Worm (Caenorhabditis elegans) whole organism, midembryonic: ENCODE measurements around the gene dsb-3.

Experiments used
- T22C8.4 ChIP-seq: fragments of 200-800 bp; sonication (Bioruptor generic); IDR thresholded peaks from 2 replicates; pipeline ENCODE4 v1.3.6; 2022; ENCODE audit warnings: missing genetic modification characterization, missing compliant biosample characterization
- cog-1 ChIP-seq: sonication (generic microtip); optimal IDR thresholded peaks from 2 replicates; lab custom pipeline; 2016; ENCODE audit warnings: missing genetic modification characterization, missing compliant biosample characterization
- flt-1 ChIP-seq: fragments of 200-800 bp; sonication (Bioruptor generic); IDR thresholded peaks from 2 replicates; pipeline ENCODE4 v1.3.6; 2022; ENCODE audit warnings: missing genetic modification characterization, missing compliant biosample characterization
- klf-2 ChIP-seq: fragments of 200-800 bp; sonication (Bioruptor generic); conservative IDR thresholded peaks from 2 replicates; pipeline ENCODE4 v1.3.6; 2022; ENCODE audit warnings: missing genetic modification reagents, missing genetic modification characterization, missing compliant biosample characterization
- med-1 ChIP-seq: sonication (generic microtip); optimal IDR thresholded peaks from 2 replicates; lab custom pipeline; 2017; ENCODE audit warnings: missing genetic modification characterization, mild to moderate bottlenecking, missing compliant biosample characterization, antibody characterized with exemption, missing genetic modification reagents; ENCODE audit not compliant: insufficient read depth
- ref-1 ChIP-seq: fragments of 200-800 bp; sonication (Bioruptor generic); conservative IDR thresholded peaks from 2 replicates; pipeline ENCODE4 v1.3.6; 2022; ENCODE audit warnings: missing genetic modification reagents, missing genetic modification characterization, missing compliant biosample characterization
- tab-1 ChIP-seq: fragments of 200-800 bp; sonication (Bioruptor generic); IDR thresholded peaks from 2 replicates; pipeline ENCODE4 v1.3.6; 2022; ENCODE audit warnings: missing genetic modification characterization, missing compliant biosample characterization
- ztf-23 ChIP-seq: fragments of 200-800 bp; sonication (Bioruptor generic); IDR thresholded peaks from 2 replicates; pipeline ENCODE4 v1.3.6; 2022; ENCODE audit warnings: missing genetic modification reagents, missing genetic modification characterization, missing compliant biosample characterization
- ztf-29 ChIP-seq: fragments of 200-800 bp; sonication (Bioruptor generic); IDR thresholded peaks from 2 replicates; pipeline ENCODE4 v1.3.6; 2022; ENCODE audit warnings: missing genetic modification reagents, missing genetic modification characterization, missing compliant biosample characterization

Gene dsb-3

DNA sequence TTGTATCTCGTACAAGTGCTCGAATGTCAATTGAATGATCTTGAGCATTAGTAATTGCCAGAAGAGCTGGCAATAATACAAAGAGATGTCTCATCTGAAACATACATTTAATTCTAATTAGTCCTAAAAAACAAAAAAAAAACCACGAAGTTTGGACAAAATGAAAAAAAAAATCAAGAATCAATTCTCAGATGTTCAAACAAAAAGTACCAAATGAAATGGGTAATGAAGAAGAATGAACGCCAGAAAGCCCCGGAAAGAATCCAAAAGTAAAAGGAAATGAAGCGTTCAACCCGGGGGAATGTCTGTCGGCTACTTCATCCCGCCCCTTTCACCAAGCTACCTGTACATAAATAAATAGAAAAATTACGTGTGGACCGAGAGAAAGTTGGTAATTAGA lies 41.5 kb downstream of the dsb-3 start, which contains the start of gene F33D4.6:
Gene F33D4.6, minus strand, starts transcription at position 101 of the 400 bp plus-strand sequence.
- TF ChIP-seq T22C8.4, result no peak
- TF ChIP-seq flt-1 (GFP tag; lab: Robert Waterston, UW), result no peak
- TF ChIP-seq tab-1 (GFP tag; lab: Robert Waterston, UW), result no peak
- TF ChIP-seq cog-1 (tag; lab: Kevin White, UChicago), result no peak
- no peak for TF ChIP-seq med-1 (GFP tag; lab: Kevin White, UChicago)
- TF ChIP-seq klf-2, result no peak
- TF ChIP-seq ref-1 (GFP tag; lab: Robert Waterston, UW), result no peak
- TF ChIP-seq ztf-23 (GFP tag; lab: Robert Waterston, UW), result no peak
- TF ChIP-seq ztf-29 (GFP tag; lab: Robert Waterston, UW), result no peak

DNA sequence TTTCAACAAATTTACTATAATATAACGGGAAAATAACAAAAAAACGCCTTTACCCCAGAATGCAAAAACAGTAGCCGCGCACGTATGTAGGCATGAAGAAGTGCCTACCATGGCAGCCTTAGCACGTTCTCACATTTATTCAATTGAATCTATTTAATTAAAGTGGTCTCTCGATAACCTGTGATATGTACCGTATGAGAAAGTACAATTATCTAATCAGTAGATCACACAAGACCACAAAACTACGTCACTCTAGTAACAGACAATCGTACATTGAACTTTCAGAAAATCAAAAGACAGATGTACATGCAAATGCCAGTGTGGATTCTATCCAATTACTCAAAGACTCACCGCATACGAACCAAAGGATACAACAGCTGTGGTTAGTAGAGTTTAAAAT lies 47.2 kb downstream of the dsb-3 start:
- TF ChIP-seq ztf-29 (GFP tag; lab: Robert Waterston, UW), result no peak
- no peak for TF ChIP-seq ref-1 (GFP tag; lab: Robert Waterston, UW)
- TF ChIP-seq klf-2, result no peak
- TF ChIP-seq med-1 (GFP tag; lab: Kevin White, UChicago), result no peak
- TF ChIP-seq tab-1 (GFP tag; lab: Robert Waterston, UW), result no peak
- TF ChIP-seq cog-1 (tag; lab: Kevin White, UChicago), result no peak
- TF ChIP-seq flt-1 (GFP tag; lab: Robert Waterston, UW), result no peak
- no peak for TF ChIP-seq T22C8.4
- no peak for TF ChIP-seq ztf-23 (GFP tag; lab: Robert Waterston, UW)

DNA sequence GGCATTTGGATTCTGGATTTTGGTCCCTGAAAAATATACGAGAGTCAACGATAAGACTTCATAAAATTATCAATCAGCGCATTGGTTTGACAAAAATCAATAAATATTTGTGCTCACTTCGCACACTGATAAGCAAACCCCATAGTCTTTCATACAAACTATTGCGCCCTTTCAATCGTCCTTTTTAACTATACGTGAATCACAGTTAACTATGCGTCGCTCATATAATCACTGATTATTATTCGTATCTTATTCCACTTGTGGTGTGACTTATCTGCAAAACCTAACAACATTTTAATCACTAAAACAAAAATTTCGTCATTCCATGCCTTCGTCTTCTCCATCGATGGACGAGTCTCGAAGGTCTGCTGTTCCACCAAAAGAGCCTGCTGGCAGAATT lies 48.6 kb downstream of the dsb-3 start, which contains the start of gene nhr-8:
Gene nhr-8, plus strand, starts transcription at position 160 of the 400 bp plus-strand sequence.
- TF ChIP-seq ztf-23 (GFP tag; lab: Robert Waterston, UW), result no peak
- TF ChIP-seq tab-1 (GFP tag; lab: Robert Waterston, UW), result no peak
- TF ChIP-seq ref-1 (GFP tag; lab: Robert Waterston, UW), result no peak
- TF ChIP-seq klf-2, result no peak
- no peak for TF ChIP-seq ztf-29 (GFP tag; lab: Robert Waterston, UW)

DNA sequence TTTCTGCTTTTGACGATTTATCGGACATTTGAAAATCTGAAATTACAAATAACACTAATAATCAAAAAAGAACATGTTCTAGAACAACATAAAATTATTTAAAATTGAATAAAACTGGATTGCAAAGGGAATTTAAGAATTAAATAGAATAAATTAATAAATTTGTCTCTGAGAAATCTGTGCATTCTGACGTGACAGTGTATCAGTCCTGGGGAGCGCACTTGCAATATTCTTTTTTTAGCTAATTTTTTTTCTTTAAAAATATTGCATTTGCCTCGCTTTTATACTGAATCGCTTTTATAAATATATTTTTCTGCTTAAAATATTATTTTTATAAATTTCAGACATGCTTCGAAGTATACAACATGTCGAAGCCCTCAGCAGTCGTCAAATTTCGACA lies 49.7 kb downstream of the dsb-3 start, which contains the start of the genes mrpl-1, emc-6 and mrps-24:
Gene mrpl-1, minus strand, starts transcription at position 1 of the 400 bp plus-strand sequence.
Gene emc-6, minus strand, starts transcription at position 36 of the 400 bp plus-strand sequence.
Gene mrps-24, plus strand, starts transcription at position 345 of the 400 bp plus-strand sequence.
- TF ChIP-seq ztf-23 (GFP tag; lab: Robert Waterston, UW) (no peak), med-1 (GFP tag; lab: Kevin White, UChicago) (no peak), T22C8.4 (no peak), cog-1 (tag; lab: Kevin White, UChicago) (peak; percentile 3), tab-1 (GFP tag; lab: Robert Waterston, UW) (no peak), flt-1 (GFP tag; lab: Robert Waterston, UW) (no peak)
